Fruit fly (Drosophila melanogaster): ENCODE data around the gene BG642312.

The BG642312 gene

DNA sequence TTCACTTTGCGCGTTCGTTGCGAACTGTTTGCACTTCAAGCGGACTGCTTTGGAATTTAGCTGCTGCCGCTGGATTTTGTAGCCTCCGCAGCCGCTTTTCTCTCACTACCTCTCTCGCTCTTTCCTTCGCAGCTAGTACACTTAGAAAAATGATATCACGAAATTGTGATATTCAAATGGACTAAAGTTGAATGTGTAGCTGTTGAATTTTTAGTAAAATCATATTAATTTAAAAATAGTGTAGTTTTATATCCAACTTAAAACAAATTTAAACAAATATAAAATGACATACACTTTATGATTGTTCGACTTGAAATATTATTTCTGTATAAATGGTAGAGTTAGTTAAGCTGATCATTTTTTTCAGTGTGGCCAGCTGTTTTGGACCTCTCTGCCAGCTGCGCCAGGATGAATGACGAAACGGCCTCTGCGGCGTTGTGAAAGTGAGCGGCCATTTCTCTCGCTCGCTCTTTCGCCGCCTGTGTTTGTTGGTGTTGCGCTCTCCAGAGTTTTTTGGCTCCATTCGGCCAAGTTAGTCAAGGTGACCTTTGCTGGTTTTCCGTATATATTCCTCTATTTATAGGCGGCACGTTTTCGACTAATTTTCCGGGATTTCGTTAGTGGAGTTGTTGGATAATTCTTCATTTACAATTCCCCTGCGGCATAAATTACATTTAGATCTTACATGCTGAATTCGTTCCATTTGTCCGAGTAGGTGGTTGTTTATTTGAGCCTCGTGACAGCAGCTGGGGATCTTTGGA, 29.6 kb upstream of the BG642312 start, which contains the start of gene Ldh (continued):
- peak; percentile 76 for TF ChIP-seq CG6654 (GFP tag; optimal IDR thresholded peaks at IDR 0.05)
- no peak for TF ChIP-seq D (optimal IDR thresholded peaks at IDR 0.05)
- TF ChIP-seq D (GFP tag; optimal IDR thresholded peaks at IDR 0.05), result peak; percentile 95
- peak; percentile 93 for TF ChIP-seq CrebB (tag; optimal IDR thresholded peaks at IDR 0.05)
- peak; percentile 95 for TF ChIP-seq Meics (GFP tag; optimal IDR thresholded peaks at IDR 0.05)
- peak; percentile 90 for TF ChIP-seq CG3407 (GFP tag; optimal IDR thresholded peaks at IDR 0.05)
- no peak for TF ChIP-seq tna (GFP tag; IDR thresholded peaks at IDR 0.05; ENCODE audit: partially characterized antibody)
- peak; percentile 88 for TF ChIP-seq fd102C (GFP tag; optimal IDR thresholded peaks at IDR 0.05)
- peak; percentile 90 for TF ChIP-seq CG12104 (GFP tag; optimal IDR thresholded peaks at IDR 0.05)
- TF ChIP-seq CG3163 (GFP tag; optimal IDR thresholded peaks at IDR 0.05), result peak; percentile 33
- TF ChIP-seq Chrac-16 (GFP tag; optimal IDR thresholded peaks at IDR 0.05), result peak; percentile 95
- peak; percentile 67 for TF ChIP-seq grn (GFP tag; optimal IDR thresholded peaks at IDR 0.05)
- TF ChIP-seq Gug (GFP tag; IDR thresholded peaks at IDR 0.05), result peak; percentile 69
- TF ChIP-seq Xbp1 (GFP tag; optimal IDR thresholded peaks at IDR 0.05), result peak; percentile 95
- peak; percentile 90 for TF ChIP-seq klu (GFP tag; IDR thresholded peaks at IDR 0.05)
- peak; percentile 55 for TF ChIP-seq maf-S (GFP tag; optimal IDR thresholded peaks at IDR 0.05)
- TF ChIP-seq ftz-f1 (GFP tag; optimal IDR thresholded peaks at IDR 0.05), result no peak
- peak; percentile 97 for TF ChIP-seq Ssrp (tag; optimal IDR thresholded peaks at IDR 0.05)
- peak; percentile 95 for TF ChIP-seq CG11695 (GFP tag; IDR thresholded peaks at IDR 0.05)
- TF ChIP-seq CG12155 (GFP tag; optimal IDR thresholded peaks at IDR 0.05), result peak; percentile 93
- TF ChIP-seq cad (GFP tag; optimal IDR thresholded peaks at IDR 0.05), result no peak
- peak; percentile 90 for TF ChIP-seq E2f1 (GFP tag; IDR thresholded peaks at IDR 0.05)
- TF ChIP-seq Rfx (GFP tag; IDR thresholded peaks at IDR 0.05), result peak; percentile 90
- TF ChIP-seq crp (GFP tag; optimal IDR thresholded peaks at IDR 0.05), result peak; percentile 15 to 85
- TF ChIP-seq CG7556 (GFP tag; optimal IDR thresholded peaks at IDR 0.05), result peak; percentile 98
- peak; percentile 93 for TF ChIP-seq tgo (GFP tag; IDR thresholded peaks at IDR 0.05)
- peak; percentile 70; the same call in 1 of the 2 replicates for TF ChIP-seq toy (GFP tag; IDR thresholded peaks at IDR 0.05)
- TF ChIP-seq Max (GFP tag; optimal IDR thresholded peaks at IDR 0.05), result peak; percentile 87
- peak; percentile 93 for TF ChIP-seq Spps (tag; optimal IDR thresholded peaks at IDR 0.05)
- peak; percentile 72 for TF ChIP-seq TFAM (GFP tag; optimal IDR thresholded peaks at IDR 0.05)
- peak; percentile 16 for TF ChIP-seq Antp (GFP tag; optimal IDR thresholded peaks at IDR 0.05)
- TF ChIP-seq zen2 (GFP tag; IDR thresholded peaks at IDR 0.05; ENCODE audit: partially characterized antibody), result no peak
- no peak for TF ChIP-seq z (GFP tag; IDR thresholded peaks at IDR 0.05)
- TF ChIP-seq sim (GFP tag; IDR thresholded peaks at IDR 0.05), result peak; percentile 87
- TF ChIP-seq wek (GFP tag; optimal IDR thresholded peaks at IDR 0.05), result peak; percentile 73
- TF ChIP-seq CG10431 (GFP tag; optimal IDR thresholded peaks at IDR 0.05), result peak; percentile 90
- TF ChIP-seq H2.0 (GFP tag; IDR thresholded peaks at IDR 0.05), result peak; percentile 90
- TF ChIP-seq da (GFP tag; optimal IDR thresholded peaks at IDR 0.05), result peak; percentile 43
- peak; percentile 93 for TF ChIP-seq Ptx1 (GFP tag; IDR thresholded peaks at IDR 0.05)
- TF ChIP-seq CG33213 (GFP tag; optimal IDR thresholded peaks at IDR 0.05), result peak; percentile 62
- TF ChIP-seq bab2 (GFP tag; optimal IDR thresholded peaks at IDR 0.05), result peak; percentile 90
- peak; percentile 10 to 76 for TF ChIP-seq insv (GFP tag; optimal IDR thresholded peaks at IDR 0.05)
- TF ChIP-seq p53 (GFP tag; optimal IDR thresholded peaks at IDR 0.05), result peak; percentile 23
- peak; percentile 98 for TF ChIP-seq gem (tag; optimal IDR thresholded peaks at IDR 0.05)
- TF ChIP-seq sug (tag; optimal IDR thresholded peaks at IDR 0.05), result peak; percentile 95
- peak; percentile 67 for TF ChIP-seq fu2 (GFP tag; optimal IDR thresholded peaks at IDR 0.05)
- TF ChIP-seq CG15479 (GFP tag; optimal IDR thresholded peaks at IDR 0.05), result peak; percentile 90
- peak; percentile 94 for TF ChIP-seq tio (GFP tag; optimal IDR thresholded peaks at IDR 0.05)
- peak; percentile 93 for TF ChIP-seq NfI (GFP tag; optimal IDR thresholded peaks at IDR 0.05)
- no peak for TF ChIP-seq CG14860 (GFP tag; IDR thresholded peaks at IDR 0.05; ENCODE audit: partially characterized antibody)
